Worm (Caenorhabditis elegans): ENCODE data around the gene unc-85.

DNA sequence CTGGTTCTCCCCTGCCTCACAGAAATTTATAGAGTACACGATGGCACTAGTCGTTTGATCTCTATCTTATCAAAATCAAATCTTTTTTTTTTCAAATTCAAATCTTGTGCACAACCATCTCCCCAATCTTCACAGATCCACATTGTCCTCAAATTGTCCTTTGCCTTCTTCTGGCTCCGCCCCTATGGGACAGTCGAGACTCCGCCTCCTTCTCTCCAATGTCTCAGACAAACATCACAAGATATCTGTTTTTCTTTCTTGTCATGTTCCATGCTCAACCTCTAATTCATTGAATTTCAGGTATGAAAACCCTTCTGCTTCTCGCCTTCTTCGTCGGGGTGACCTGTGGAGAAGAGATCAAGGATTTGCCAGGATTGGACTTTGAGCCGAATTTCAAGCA, 35.5 kb downstream of the unc-85 start, which contains the start of gene ctsa-1.1:
- TF ChIP-seq T22C8.4 (GFP tag; IDR thresholded peaks at IDR 0.05) (no peak), med-1 (GFP tag; optimal IDR thresholded peaks at IDR 0.05; ENCODE audit: insufficient read depth) (no peak), ref-1 (GFP tag; conservative IDR thresholded peaks at IDR 0.05) (no peak), flt-1 (GFP tag; IDR thresholded peaks at IDR 0.05) (no peak), ztf-29 (GFP tag; IDR thresholded peaks at IDR 0.05) (no peak), tab-1 (GFP tag; IDR thresholded peaks at IDR 0.05) (no peak), ztf-23 (GFP tag; IDR thresholded peaks at IDR 0.05) (no peak)
